Fruit fly (Drosophila melanogaster) Kc167 (cell line): ENCODE measurements around the gene CG5664.

Experiments
- Myc ChIP-seq: fragments of >200 bp; optimal IDR thresholded peaks from 2 replicates; lab custom pipeline; 2017; ENCODE audit warnings: missing external identifiers
- Sin3A ChIP-seq: fragments of >200 bp; optimal IDR thresholded peaks from 2 replicates; lab custom pipeline; 2018; ENCODE audit warnings: missing external identifiers
- h ChIP-seq: fragments of >200 bp; optimal IDR thresholded peaks from 3 replicates; lab custom pipeline; 2018; ENCODE audit warnings: missing external identifiers
- insv ChIP-seq: fragments of >200 bp; optimal IDR thresholded peaks from 3 replicates; lab custom pipeline; 2018; ENCODE audit warnings: missing external identifiers
- psq ChIP-seq: fragments of >200 bp; optimal IDR thresholded peaks from 2 replicates; lab custom pipeline; 2017; ENCODE audit warnings: missing external identifiers
- ttk ChIP-seq: sonication (Bioruptor generic); optimal IDR thresholded peaks from 2 replicates; lab custom pipeline; 2017; ENCODE audit warnings: missing external identifiers

- no peak for TF ChIP-seq Sin3A (lab: Kevin White, UChicago)
- no peak for TF ChIP-seq h (lab: Kevin White, UChicago)
- no peak for TF ChIP-seq psq (lab: Kevin White, UChicago)
- no peak for TF ChIP-seq ttk (lab: Kevin White, UChicago)
- TF ChIP-seq insv: no peak
- no peak for TF ChIP-seq Myc (lab: Kevin White, UChicago)
These were observed 23.1 kb upstream of the CG5664 start for dm6 chr3L:21464240-21464639.
